Fruit fly (Drosophila melanogaster): ENCODE data around the gene CG11122.

DNA sequence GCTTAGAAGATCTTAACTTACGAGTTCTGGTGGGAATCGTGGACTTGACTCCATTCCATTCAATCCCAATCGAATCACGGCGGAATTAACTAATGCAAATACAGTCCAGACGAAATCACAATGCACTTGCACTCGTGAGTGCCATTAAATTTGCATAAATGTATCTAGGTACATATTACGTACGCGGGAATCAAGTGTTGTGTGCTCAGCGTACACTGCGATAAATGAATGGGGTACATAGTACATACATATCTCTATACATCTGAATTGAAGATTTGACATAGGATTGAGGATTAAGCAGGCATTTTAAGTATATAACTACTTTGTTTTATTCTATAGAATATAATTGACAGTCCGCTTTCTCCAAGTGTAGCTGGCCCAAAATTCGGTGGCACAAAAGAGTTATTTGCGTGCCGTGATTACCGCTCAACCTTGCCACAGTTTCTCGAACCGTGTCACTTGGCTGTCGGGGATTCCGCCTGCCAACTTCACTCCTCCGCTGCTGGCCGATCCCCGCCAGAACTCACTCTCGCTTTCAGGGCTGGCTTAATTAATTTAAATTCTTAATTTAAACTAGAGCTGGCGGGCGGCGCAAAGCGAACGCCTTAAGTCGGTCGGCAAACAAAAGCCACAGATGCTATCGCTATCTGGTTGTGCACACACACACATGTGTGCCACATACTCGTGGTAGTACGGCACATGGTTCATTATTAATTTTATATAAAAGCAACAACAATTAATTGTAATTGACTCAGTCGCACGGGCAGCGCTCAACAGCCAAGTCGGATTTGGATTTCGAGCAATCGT, 17.5 kb upstream of the CG11122 start, which contains the start of the genes CG15199 and CG15202:
- TF ChIP-seq fkh (GFP tag; optimal IDR thresholded peaks at IDR 0.05) (no peak), CG6808 (GFP tag; optimal IDR thresholded peaks at IDR 0.05) (no peak), CG3919 (GFP tag; optimal IDR thresholded peaks at IDR 0.05) (no peak), Blimp-1 (GFP tag; optimal IDR thresholded peaks at IDR 0.05) (no peak), CG16779 (tag; optimal IDR thresholded peaks at IDR 0.05) (no peak), svp (GFP tag) (no peak), Sox102F (GFP tag; optimal IDR thresholded peaks at IDR 0.05) (no peak), CG6792 (GFP tag; optimal IDR thresholded peaks at IDR 0.05) (no peak), dsx (GFP tag; optimal IDR thresholded peaks at IDR 0.05; ENCODE audit: poor library complexity, severe bottlenecking) (no peak), net (GFP tag; optimal IDR thresholded peaks at IDR 0.05) (no peak), ss (GFP tag; optimal IDR thresholded peaks at IDR 0.05) (no peak), Ets96B (tag; optimal IDR thresholded peaks at IDR 0.05) (no peak), Hr39 (GFP tag; optimal IDR thresholded peaks at IDR 0.05) (no peak)
